Fruit fly (Drosophila melanogaster): ENCODE results near the gene CG14309.

DNA sequence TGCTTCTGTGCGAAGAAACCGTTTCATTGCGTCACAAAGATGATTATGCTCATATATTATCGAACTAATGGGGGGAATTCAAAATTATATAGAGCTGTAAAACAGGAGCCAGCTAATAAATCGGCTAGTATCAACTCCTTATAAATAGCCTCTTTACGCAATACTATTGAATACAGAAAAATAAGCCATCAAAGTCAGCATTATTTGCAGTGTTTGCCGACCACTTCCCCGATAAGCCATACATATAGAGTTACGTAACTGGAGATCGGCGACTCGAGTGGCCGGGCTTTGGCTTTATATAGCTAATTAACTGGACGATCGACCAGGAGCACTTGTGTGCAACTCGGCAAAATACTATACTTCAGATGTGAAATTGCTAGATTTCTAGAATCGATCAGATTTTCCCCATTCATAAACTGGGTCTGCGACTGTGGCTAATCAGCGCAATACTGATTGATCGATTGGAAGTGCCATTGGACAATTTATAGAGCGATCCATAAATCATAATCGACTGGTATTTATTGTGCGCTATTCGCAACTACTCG, 13.0 kb upstream of the CG14309 start:
- TF ChIP-seq CTCF (optimal IDR thresholded peaks at IDR 0.05) = no peak
- no peak for TF ChIP-seq CG8478 (optimal IDR thresholded peaks at IDR 0.05)

All from S2 (cell line).